Worm (Caenorhabditis elegans) whole organism, late embryonic: ENCODE data around the gene Y19D10B.8.

ENCODE experiments used
- ceh-14 ChIP-seq: sonication (generic microtip); optimal IDR thresholded peaks from 2 replicates; lab custom pipeline; 2016; ENCODE audit warnings: missing genotype, missing genetic modification characterization, missing compliant biosample characterization
- pros-1 ChIP-seq: fragments of 150-350 bp; optimal IDR thresholded peaks from 2 replicates; lab custom pipeline; 2014; ENCODE audit warnings: missing biosample characterization, missing genetic modification reagents, missing genetic modification characterization
- unc-55 ChIP-seq: sonication (generic microtip); optimal IDR thresholded peaks from 2 replicates; lab custom pipeline; 2017; ENCODE audit warnings: missing biosample characterization, missing genetic modification reagents, missing genetic modification characterization
- unc-86 ChIP-seq: sonication (generic microtip); optimal IDR thresholded peaks from 2 replicates; lab custom pipeline; 2016; ENCODE audit warnings: missing genetic modification characterization, missing compliant biosample characterization

DNA sequence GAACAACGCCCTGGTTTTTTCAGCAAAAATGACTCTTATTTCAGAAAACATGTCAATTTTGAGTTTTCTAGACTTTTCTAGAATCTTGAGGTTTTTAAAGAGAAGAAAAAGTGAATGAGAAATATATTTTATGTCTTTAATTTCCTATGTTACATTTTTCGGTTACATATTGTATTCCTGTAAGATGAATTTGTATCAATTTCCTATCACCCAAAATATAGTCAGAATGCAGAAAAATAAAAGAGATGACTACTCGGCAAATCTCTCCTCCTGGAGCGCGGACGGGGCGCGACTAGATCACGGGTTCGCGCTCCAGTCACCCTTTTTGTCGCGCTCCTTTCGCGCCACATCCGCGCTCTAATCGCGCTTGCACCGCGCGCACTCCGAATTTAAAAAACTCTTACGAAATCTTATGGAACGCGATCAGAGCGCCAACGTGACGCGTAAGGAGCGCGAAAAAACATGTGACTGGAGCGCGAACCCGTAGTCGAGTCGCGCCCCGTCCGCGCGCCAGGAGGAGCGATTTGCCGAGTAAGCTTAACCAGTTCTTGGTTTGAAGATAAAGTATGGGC lies 46.2 kb downstream of the Y19D10B.8 start, which contains the start of gene str-253:
- no peak for TF ChIP-seq unc-55 (GFP tag; lab: Kevin White, UChicago)
- no peak for TF ChIP-seq unc-86 (tag; lab: Kevin White, UChicago)
- no peak for TF ChIP-seq pros-1
- TF ChIP-seq ceh-14 (tag; lab: Kevin White, UChicago) = no peak
